Fruit fly (Drosophila melanogaster) Kc167 (cell line): ENCODE data around the gene CG10581.

Experiments used
- Myc ChIP-seq: fragments of >200 bp; optimal IDR thresholded peaks from 2 replicates; lab custom pipeline; 2017; ENCODE audit warnings: missing external identifiers
- Sin3A ChIP-seq: fragments of >200 bp; optimal IDR thresholded peaks from 2 replicates; lab custom pipeline; 2018; ENCODE audit warnings: missing external identifiers

dm6 chr3L:21057568-21057940, 23.6 kb upstream of the CG10581 start:
- no peak for TF ChIP-seq Myc (lab: Kevin White, UChicago)
- TF ChIP-seq Sin3A (lab: Kevin White, UChicago) = no peak
